Worm (Caenorhabditis elegans) whole organism, L1 larva: ENCODE measurements around the gene C14B9.8.

Experiments used
- ceh-63 ChIP-seq: fragments of 200-800 bp; sonication (Bioruptor generic); optimal IDR thresholded peaks from 2 replicates; lab custom pipeline; 2018; ENCODE audit warnings: mild to moderate bottlenecking, missing genetic modification characterization, missing compliant biosample characterization
- ets-5 ChIP-seq: fragments of 200-800 bp; sonication (Bioruptor generic); IDR thresholded peaks from 2 replicates; pipeline ENCODE4 v1.3.6; 2022; ENCODE audit warnings: missing genetic modification characterization, missing compliant biosample characterization
- jun-1 ChIP-seq: fragments of 150-350 bp; optimal IDR thresholded peaks from 2 replicates; lab custom pipeline; 2014; ENCODE audit warnings: missing biosample characterization, missing genetic modification reagents, missing genetic modification characterization
- lin-39 ChIP-seq: fragments of 150-350 bp; optimal IDR thresholded peaks from 2 replicates; lab custom pipeline; 2014; ENCODE audit warnings: missing biosample characterization, missing genetic modification reagents, missing genetic modification characterization
- lsy-2 ChIP-seq, 2 experiments: fragments of 150-350 bp; optimal IDR thresholded peaks; 2 replicates each; lab custom pipeline; 2014; ENCODE audit warnings: missing biosample characterization in 2 of 2, missing genetic modification characterization in 2 of 2
- mab-9 ChIP-seq: fragments of 200-800 bp; sonication (Bioruptor generic); IDR thresholded peaks from 2 replicates; pipeline ENCODE4 v1.3.6; 2022; ENCODE audit warnings: missing genetic modification reagents, missing genetic modification characterization, missing compliant biosample characterization
- nhr-19 ChIP-seq: fragments of 200-800 bp; sonication (Bioruptor generic); conservative IDR thresholded peaks from 2 replicates; pipeline ENCODE4 v1.3.6; 2022; ENCODE audit warnings: missing genetic modification characterization, missing compliant biosample characterization
- sptf-1 ChIP-seq: fragments of 150-350 bp; optimal IDR thresholded peaks from 2 replicates; lab custom pipeline; 2014; ENCODE audit warnings: missing biosample characterization, missing genetic modification characterization
- tbx-2 ChIP-seq: sonication (generic microtip); optimal IDR thresholded peaks from 2 replicates; lab custom pipeline; 2016; ENCODE audit warnings: missing genetic modification characterization, missing compliant biosample characterization
- ztf-4 ChIP-seq: fragments of 150-350 bp; optimal IDR thresholded peaks from 2 replicates; lab custom pipeline; 2014; ENCODE audit warnings: missing biosample characterization, missing genetic modification characterization

ce11 chrIII:8182573-8182972 lies 38.1 kb upstream of the C14B9.8 start:
- TF ChIP-seq nhr-19 (GFP tag; lab: Robert Waterston, UW) (no peak), jun-1 (no peak), lin-39 (tag; lab: Kevin White, UChicago) (no peak), ets-5 (GFP tag; lab: Robert Waterston, UW) (no peak), tbx-2 (tag; lab: Kevin White, UChicago) (no peak), lsy-2 (tag; optimal IDR thresholded peaks at IDR 0.05; lab: Kevin White, UChicago) (no peak), ceh-63 (GFP tag; lab: Kevin White, UChicago) (no peak), sptf-1 (tag; lab: Kevin White, UChicago) (no peak), mab-9 (no peak), ztf-4 (tag; lab: Kevin White, UChicago) (no peak)
